Worm (Caenorhabditis elegans) whole organism, L1 larva: ENCODE data around the gene sre-12.

Experiments
- ama-1 ChIP-seq: fragments of 150-350 bp; optimal IDR thresholded peaks from 2 replicates; lab custom pipeline; 2014
- ets-5 ChIP-seq: fragments of 200-800 bp; sonication (Bioruptor generic); IDR thresholded peaks from 2 replicates; pipeline ENCODE4 v1.3.6; 2022; ENCODE audit warnings: missing genetic modification characterization, missing compliant biosample characterization
- hlh-17 ChIP-seq: fragments of 200-800 bp; sonication (Bioruptor generic); optimal IDR thresholded peaks from 2 replicates; lab custom pipeline; 2018; ENCODE audit warnings: missing genetic modification characterization, mild to moderate bottlenecking, missing compliant biosample characterization, moderate library complexity, borderline replicate concordance
- mdl-1 ChIP-seq, 2 experiments: fragments of 150-350 bp; optimal IDR thresholded peaks; 2 replicates each; lab custom pipeline; 2014 to 2017; ENCODE audit warnings: missing biosample characterization in 2 of 2, missing genetic modification characterization in 2 of 2, inconsistent platforms in 1 of 2
- nhr-47 ChIP-seq: sonication (generic microtip); optimal IDR thresholded peaks from 2 replicates; lab custom pipeline; 2016; ENCODE audit warnings: mild to moderate bottlenecking, missing genetic modification characterization, moderate library complexity, missing compliant biosample characterization
- nhr-77 ChIP-seq: fragments of 150-350 bp; optimal IDR thresholded peaks from 2 replicates; lab custom pipeline; 2014; ENCODE audit warnings: missing biosample characterization, missing genetic modification characterization
- unc-62 ChIP-seq: fragments of 150-350 bp; optimal IDR thresholded peaks from 2 replicates; lab custom pipeline; 2014; ENCODE audit warnings: missing biosample characterization, missing genetic modification reagents, missing genetic modification characterization
- unc-98 ChIP-seq: fragments of 200-800 bp; sonication (Bioruptor generic); IDR thresholded peaks from 2 replicates; pipeline ENCODE4 v1.3.6; 2022; ENCODE audit warnings: missing genetic modification characterization, missing compliant biosample characterization
- ztf-11 ChIP-seq, 2 experiments: sonication (generic microtip); optimal IDR thresholded peaks; 2 replicates each; lab custom pipeline; 2016 to 2017; ENCODE audit warnings: missing genetic modification characterization in 2 of 2, missing biosample characterization in 1 of 2, missing compliant biosample characterization in 1 of 2

DNA sequence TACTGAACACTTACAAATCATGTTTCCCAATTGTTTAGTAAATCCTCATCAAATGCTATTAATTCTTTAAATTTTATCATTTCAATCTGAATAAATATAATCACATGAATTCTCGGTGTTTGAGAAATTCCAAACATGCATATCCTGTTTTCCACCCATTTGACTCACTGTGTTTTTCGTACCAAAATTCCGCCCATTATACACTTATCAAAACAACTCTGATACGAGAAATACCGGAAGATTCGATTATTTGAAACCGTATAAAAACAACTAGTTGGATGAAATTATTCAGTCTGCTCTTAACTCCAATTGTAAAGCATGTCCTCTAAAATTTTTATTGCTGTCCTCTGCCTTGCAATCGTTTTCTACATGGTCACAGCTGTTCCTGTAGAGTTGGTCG lies 30.7 kb downstream of the sre-12 start, which contains the start of gene Y57E12B.1:
- TF ChIP-seq ztf-11 (tag; optimal IDR thresholded peaks at IDR 0.05; lab: Kevin White, UChicago) (no peak), nhr-47 (tag; lab: Kevin White, UChicago) (no peak), hlh-17 (GFP tag; lab: Kevin White, UChicago) (no peak), unc-98 (no peak), unc-62 (GFP tag; lab: Kevin White, UChicago) (no peak), mdl-1 (tag; optimal IDR thresholded peaks at IDR 0.05; lab: Kevin White, UChicago) (no peak), ama-1 (lab: Kevin White, UChicago) (no peak), ets-5 (GFP tag; lab: Robert Waterston, UW) (no peak), nhr-77 (tag; lab: Kevin White, UChicago) (no peak)
